Fruit fly (Drosophila melanogaster) whole organism, embryonic: ENCODE data around the gene CG10348.

Experiments
- Awh ChIP-seq: fragments of 200-800 bp; sonication (Bioruptor generic); IDR thresholded peaks from 2 replicates; pipeline ENCODE4, ENCODE4 v1.3.6; 2022; ENCODE audit warnings: missing biosample characterization, missing genetic modification characterization
- CG1024 ChIP-seq: fragments of 200-800 bp; sonication (Bioruptor generic); IDR thresholded peaks from 2 replicates; pipeline ENCODE4 v1.3.6; 2022; ENCODE audit warnings: missing biosample characterization, missing genetic modification characterization
- CG10959 ChIP-seq: fragments of 200-800 bp; sonication (Bioruptor generic); IDR thresholded peaks from 2 replicates; pipeline ENCODE4 v1.3.6; 2022; ENCODE audit warnings: missing biosample characterization, missing genetic modification characterization
- CG2202 ChIP-seq: fragments of 200-800 bp; sonication (Bioruptor generic); optimal IDR thresholded peaks from 2 replicates; lab custom pipeline; 2018; ENCODE audit warnings: missing biosample characterization, mild to moderate bottlenecking, missing genetic modification characterization
- CG34422 ChIP-seq: fragments of 200-800 bp; sonication (Bioruptor generic); IDR thresholded peaks from 3 replicates; pipeline ENCODE4 v1.3.6; 2022; ENCODE audit warnings: missing biosample characterization, missing genetic modification characterization
- CG43689 ChIP-seq: fragments of 200-800 bp; sonication (Bioruptor generic); IDR thresholded peaks from 2 replicates; pipeline ENCODE4 v1.3.6; 2022; ENCODE audit warnings: missing biosample characterization, missing genetic modification characterization
- CG5953 ChIP-seq: fragments of 200-800 bp; sonication (Bioruptor generic); IDR thresholded peaks from 2 replicates; pipeline ENCODE4 v1.3.6; 2022; ENCODE audit warnings: missing biosample characterization, missing genetic modification characterization
- CG7372 ChIP-seq: fragments of 200-800 bp; sonication (Bioruptor generic); IDR thresholded peaks from 2 replicates; pipeline ENCODE4 v1.3.6; 2022; ENCODE audit warnings: missing biosample characterization, missing genetic modification characterization
- CG8089 ChIP-seq: fragments of 200-800 bp; sonication (Bioruptor generic); optimal IDR thresholded peaks from 3 replicates; lab custom pipeline; 2016; ENCODE audit warnings: missing biosample characterization, missing genetic modification characterization
- CrebB ChIP-seq: fragments of 200-800 bp; sonication (Bioruptor generic); optimal IDR thresholded peaks from 3 replicates; lab custom pipeline; 2018; ENCODE audit warnings: missing biosample characterization, mild to moderate bottlenecking, missing genetic modification characterization
- Deaf1 ChIP-seq: fragments of 200-800 bp; optimal IDR thresholded peaks from 3 replicates; lab custom pipeline; 2019; ENCODE audit warnings: missing biosample characterization, mild to moderate bottlenecking, missing genetic modification characterization, moderate library complexity
- Drgx ChIP-seq: fragments of 200-800 bp; sonication (Bioruptor generic); IDR thresholded peaks from 2 replicates; pipeline ENCODE4 v1.3.6; 2022; ENCODE audit warnings: missing biosample characterization, missing genetic modification characterization
- Ets65A ChIP-seq: fragments of 200-800 bp; sonication (Bioruptor generic); peaks from one replicate; lab custom pipeline; 2016; ENCODE audit warnings: missing biosample characterization, missing genetic modification characterization
- Optix ChIP-seq: fragments of 200-800 bp; sonication (Bioruptor generic); IDR thresholded peaks from 3 replicates; pipeline ENCODE4 v1.3.6; 2022; ENCODE audit warnings: missing biosample characterization, missing genetic modification characterization
- bigmax ChIP-seq: fragments of 200-800 bp; sonication (Bioruptor generic); optimal IDR thresholded peaks from 2 replicates; lab custom pipeline; 2018; ENCODE audit warnings: missing biosample characterization, mild to moderate bottlenecking, missing genetic modification characterization
- br ChIP-seq: fragments of >200 bp; optimal IDR thresholded peaks from 2 replicates; lab custom pipeline; 2017
- bsh ChIP-seq, 2 experiments: fragments of 200-800 bp; sonication (Bioruptor generic); optimal IDR thresholded peaks; 2 replicates each; lab custom pipeline; 2017 to 2018; ENCODE audit warnings: mild to moderate bottlenecking in 2 of 2, missing biosample characterization in 2 of 2, missing genetic modification characterization in 2 of 2, moderate library complexity in 1 of 2
- chinmo ChIP-seq: fragments of 200-800 bp; sonication (Bioruptor generic); IDR thresholded peaks from 4 replicates; pipeline ENCODE4 v1.3.6; 2022; ENCODE audit warnings: missing biosample characterization, missing genetic modification characterization; ENCODE audit not compliant: partially characterized antibody
- ci ChIP-seq: fragments of 200-800 bp; sonication (Bioruptor generic); IDR thresholded peaks from 3 replicates; pipeline ENCODE4 v1.3.6; 2022; ENCODE audit warnings: missing biosample characterization, missing genetic modification characterization
- crol ChIP-seq: fragments of 200-800 bp; sonication (Bioruptor generic); IDR thresholded peaks from 2 replicates; pipeline ENCODE4 v1.3.6; 2022; ENCODE audit warnings: missing biosample characterization, missing genetic modification characterization
- ken ChIP-seq: fragments of 200-800 bp; sonication (Bioruptor generic); IDR thresholded peaks from 3 replicates; pipeline ENCODE4 v1.3.6; 2022; ENCODE audit warnings: missing biosample characterization, missing genetic modification characterization
- klu ChIP-seq: fragments of 200-800 bp; sonication (Bioruptor generic); IDR thresholded peaks from 2 replicates; pipeline ENCODE4 v1.3.6; 2022; ENCODE audit warnings: missing biosample characterization, missing genetic modification characterization
- nau ChIP-seq: fragments of 200-800 bp; sonication (Bioruptor generic); optimal IDR thresholded peaks from 3 replicates; lab custom pipeline; 2017; ENCODE audit warnings: missing biosample characterization, mild to moderate bottlenecking, missing genetic modification characterization, missing genetic modification reagents
- prd ChIP-seq, 3 experiments: fragments of >200 bp in 2 of 3; fragments of 200-800 bp in 1 of 3; sonication (Bioruptor generic) in 1 of 3; optimal IDR thresholded peaks in 2 of 3; IDR thresholded peaks in 1 of 3; 2 replicates in 2 of 3; 3 replicates in 1 of 3; pipeline versions ENCODE4 v1.3.6 to Lab custom; 2017 to 2022; ENCODE audit warnings: missing biosample characterization in 1 of 3, missing genetic modification characterization in 1 of 3
- scrt ChIP-seq: fragments of 200-800 bp; sonication (Bioruptor generic); optimal IDR thresholded peaks from 2 replicates; lab custom pipeline; 2018; ENCODE audit warnings: missing biosample characterization, mild to moderate bottlenecking, missing genetic modification characterization, moderate library complexity
- slbo ChIP-seq: fragments of 200-800 bp; sonication (Bioruptor generic); IDR thresholded peaks from 2 replicates; pipeline ENCODE4 v1.3.6; 2022; ENCODE audit warnings: missing biosample characterization, missing genetic modification characterization
- stc ChIP-seq: fragments of 200-800 bp; sonication (Bioruptor generic); IDR thresholded peaks from 2 replicates; pipeline ENCODE4 v1.3.6; 2022; ENCODE audit warnings: missing biosample characterization, missing genetic modification characterization
- unc-4 ChIP-seq: fragments of 200-800 bp; sonication (Bioruptor generic); IDR thresholded peaks from 2 replicates; pipeline ENCODE4 v1.3.6; 2022; ENCODE audit warnings: missing biosample characterization, missing genetic modification characterization; ENCODE audit not compliant: partially characterized antibody
- vnd ChIP-seq: fragments of 200-800 bp; sonication (Bioruptor generic); IDR thresholded peaks from 3 replicates; pipeline ENCODE4 v1.3.6; 2022; ENCODE audit warnings: missing biosample characterization, missing genetic modification characterization; ENCODE audit not compliant: partially characterized antibody

Gene CG10348

DNA sequence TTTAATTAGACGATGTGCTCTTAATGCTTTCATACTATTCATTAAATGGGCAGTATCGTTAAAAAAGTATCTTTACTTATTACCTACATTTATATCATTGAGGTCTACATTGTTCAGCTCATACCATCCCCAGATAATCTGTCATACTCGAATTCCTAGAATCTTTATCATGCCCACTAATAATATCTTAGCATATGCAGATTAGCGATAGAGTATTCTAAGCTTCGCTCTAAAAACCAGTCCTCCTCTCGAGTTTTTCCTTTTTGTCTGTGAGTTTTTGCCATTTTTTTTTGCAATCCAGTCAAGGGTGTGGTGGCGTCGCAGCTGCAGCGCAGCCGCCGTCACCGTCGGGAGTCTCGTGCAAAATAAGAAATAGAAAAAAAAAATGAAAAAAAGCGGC lies 20.5 kb upstream of the CG10348 start:
- TF ChIP-seq CG5953 (no peak), bsh (GFP tag; optimal IDR thresholded peaks at IDR 0.05; lab: Kevin White, UChicago) (peak in 1 of 2 experiments; percentile 91), ken (GFP tag; lab: Robert Waterston, UW) (no peak), CG1024 (no peak)

- TF ChIP-seq Drgx (GFP tag; lab: Robert Waterston, UW), result peak; percentile 76
- no peak for TF ChIP-seq klu (GFP tag; lab: Robert Waterston, UW)
Observed at dm6 chr2L:18752038-18752437, 19.7 kb upstream of the CG10348 start.

- TF ChIP-seq Ets65A, result peak; percentile 2
- no peak for TF ChIP-seq scrt (GFP tag; lab: Kevin White, UChicago)
Observed at dm6 chr2L:18751337-18751736, 19.0 kb upstream of the CG10348 start.

DNA sequence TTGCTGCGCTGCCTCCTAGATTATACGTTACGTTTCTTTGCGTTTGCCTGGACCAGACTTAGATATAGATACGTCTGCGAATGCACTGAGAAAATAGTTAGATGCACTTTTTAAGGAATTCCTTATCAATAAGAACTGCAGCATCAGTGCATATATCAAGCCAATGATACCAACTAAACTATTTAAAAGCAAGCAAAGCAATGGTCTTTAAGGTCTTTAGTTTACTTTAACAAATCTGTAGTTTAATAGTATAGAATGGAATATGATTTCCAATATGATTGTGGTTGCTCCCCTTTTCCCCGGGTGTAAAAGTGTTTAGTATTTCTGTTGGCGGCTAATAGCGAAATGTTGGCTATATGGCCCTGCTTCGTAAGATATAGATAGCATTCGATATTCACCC lies 14.4 kb upstream of the CG10348 start:
- peak; percentile 61 for TF ChIP-seq Drgx (GFP tag; lab: Robert Waterston, UW)
- no peak for TF ChIP-seq nau
- TF ChIP-seq CrebB, result no peak
- TF ChIP-seq chinmo, result no peak

DNA sequence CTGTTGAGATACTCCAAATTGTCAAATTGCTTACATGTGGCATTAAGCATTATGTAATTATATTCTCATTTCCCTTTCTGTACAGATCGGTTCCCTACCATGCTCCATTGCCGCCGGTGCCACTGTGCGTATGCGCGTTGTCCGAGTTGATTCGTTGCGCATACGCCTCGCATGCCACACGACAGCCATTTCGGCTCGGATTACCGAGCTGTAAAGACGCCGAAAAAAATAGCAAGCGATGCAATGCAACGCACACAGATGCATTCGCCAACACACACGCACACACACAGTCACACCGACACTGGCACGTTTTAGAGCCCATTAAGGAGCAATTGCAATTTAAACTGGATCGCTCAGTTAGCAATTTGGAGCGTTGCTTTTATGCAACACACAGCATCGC lies 13.1 kb upstream of the CG10348 start:
- TF ChIP-seq CG7372 (peak; percentile 71), Deaf1 (tag; lab: Kevin White, UChicago) (peak; percentile 12), Awh (GFP tag; lab: Robert Waterston, UW) (no peak), ci (GFP tag; lab: Robert Waterston, UW) (0 out of 3 replicates have a peak, but pooled peaks have one; percentile 8), vnd (GFP tag; lab: Robert Waterston, UW) (no peak), crol (GFP tag; lab: Robert Waterston, UW) (0 out of 2 replicates have a peak, but pooled peaks have one; percentile 10), CG43689 (GFP tag; lab: Robert Waterston, UW) (0 out of 2 replicates have a peak, but pooled peaks have one; percentile 8), unc-4 (no peak), CG8089 (GFP tag; lab: Kevin White, UChicago) (no peak), Ets65A (peak; percentile 74), slbo (GFP tag; lab: Robert Waterston, UW) (0 out of 2 replicates have a peak, but pooled peaks have one; percentile 5), Optix (GFP tag; lab: Robert Waterston, UW) (0 out of 3 replicates have a peak, but pooled peaks have one; percentile 16)

DNA sequence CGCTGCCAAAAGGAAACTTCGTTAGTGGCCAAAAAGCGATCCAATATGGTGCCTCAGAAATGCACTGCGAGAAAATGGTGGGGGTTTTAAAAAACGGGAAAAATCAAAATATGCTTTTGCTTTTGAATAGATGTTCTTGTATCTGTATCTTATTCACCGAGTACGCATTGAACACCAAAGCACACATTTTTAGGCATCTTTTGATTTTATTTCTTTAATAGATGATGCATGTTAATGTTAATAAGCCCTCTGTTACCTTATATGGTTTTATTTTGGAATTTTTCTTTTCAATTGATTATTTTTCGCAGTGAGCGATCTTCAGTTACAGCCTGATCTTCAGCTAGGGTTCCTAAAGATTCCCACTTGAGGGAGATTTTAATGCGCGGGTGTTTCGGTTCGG lies 11.6 kb upstream of the CG10348 start:
- TF ChIP-seq CG34422 (GFP tag; lab: Robert Waterston, UW), result no peak
- peak; percentile 70 for TF ChIP-seq Drgx (GFP tag; lab: Robert Waterston, UW)

DNA sequence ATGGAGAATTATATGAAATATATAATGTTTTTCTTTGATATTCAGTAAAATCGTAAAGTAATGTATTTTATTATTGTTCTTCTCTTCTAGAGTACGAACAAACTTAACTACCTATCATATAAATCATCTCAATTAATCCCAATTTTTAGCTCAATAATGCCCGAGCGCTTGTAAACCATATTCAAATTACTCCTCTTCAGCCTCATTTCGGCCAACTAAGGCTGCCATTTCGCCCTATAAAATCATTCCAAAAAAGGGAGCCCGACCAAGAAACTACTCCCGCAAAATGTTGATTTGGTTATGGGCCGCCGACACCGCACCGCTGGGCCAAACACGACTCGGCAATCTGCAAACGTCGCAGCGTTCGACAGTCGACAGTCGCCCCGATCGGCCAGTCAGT lies 10.4 kb upstream of the CG10348 start:
- TF ChIP-seq prd (optimal IDR thresholded peaks at IDR 0.05; lab: Kevin White, UChicago), result no peak
- TF ChIP-seq prd (GFP tag; IDR thresholded peaks at IDR 0.05; lab: Robert Waterston, UW), result 0 out of 3 replicates have a peak, but pooled peaks have one; percentile 15
- no peak for TF ChIP-seq stc (GFP tag; lab: Robert Waterston, UW)

DNA sequence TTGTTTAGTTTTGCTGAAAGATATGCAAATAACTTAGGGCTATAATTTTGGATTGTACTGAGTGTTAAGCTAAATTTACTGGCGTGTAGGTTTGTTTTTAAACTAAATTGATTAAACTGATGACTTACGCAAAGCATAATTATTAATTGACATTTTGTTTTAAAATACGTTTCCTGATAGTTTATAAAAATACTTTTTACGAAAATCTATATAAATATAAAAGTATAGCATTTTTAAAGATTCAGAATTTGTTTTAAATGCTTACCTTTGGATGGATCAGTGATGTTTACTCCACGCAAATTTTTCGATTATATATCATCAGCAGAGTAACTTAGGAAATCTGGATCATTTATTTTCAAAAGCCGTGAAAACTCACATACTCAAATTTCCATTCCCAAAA lies 7.7 kb upstream of the CG10348 start, which contains the start of the genes CG42752 and CG15167:
CG42752 (minus strand) TSS at position 101 of the 400 bp plus-strand sequence.
CG15167 (plus strand) TSS at position 349 of the 400 bp plus-strand sequence.
- TF ChIP-seq br (no peak), bigmax (no peak), CG2202 (tag; lab: Kevin White, UChicago) (no peak), CG10959 (GFP tag; lab: Robert Waterston, UW) (no peak)
